Worm (Caenorhabditis elegans) whole organism, L4/young adult: ENCODE data around the gene gcy-37.

Experiments used
- W03F9.2 ChIP-seq: fragments of 150-350 bp; optimal IDR thresholded peaks from 2 replicates; lab custom pipeline; 2014; ENCODE audit warnings: missing biosample characterization, missing genetic modification characterization
- dao-5 ChIP-seq: sonication (generic microtip); optimal IDR thresholded peaks from 2 replicates; lab custom pipeline; 2016; ENCODE audit warnings: missing genotype, missing genetic modification characterization, moderate library complexity, missing compliant biosample characterization
- him-1 ChIP-seq: sonication (generic microtip); optimal IDR thresholded peaks from 2 replicates; lab custom pipeline; 2016; ENCODE audit warnings: missing genotype, missing genetic modification reagents, missing genetic modification characterization, missing compliant biosample characterization

The gcy-37 gene

ce11 chrIV:2136607-2137006 is 22.4 kb downstream of the gcy-37 start, which contains the start of gene test-1:
test-1 (plus strand) TSS chrIV:2136951.
- TF ChIP-seq dao-5 (tag; lab: Kevin White, UChicago): no peak
- TF ChIP-seq him-1 (tag; lab: Kevin White, UChicago): no peak
- TF ChIP-seq W03F9.2 (tag; lab: Kevin White, UChicago): no peak

ce11 chrIV:2133431-2133940 is 25.5 kb downstream of the gcy-37 start, which contains the start of gene C23H5.12:
C23H5.12 (plus strand) TSS chrIV:2133481.
- TF ChIP-seq him-1 (tag; lab: Kevin White, UChicago): no peak
- no peak for TF ChIP-seq dao-5 (tag; lab: Kevin White, UChicago)
- no peak for TF ChIP-seq W03F9.2 (tag; lab: Kevin White, UChicago)

- TF ChIP-seq dao-5 (tag; lab: Kevin White, UChicago) (no peak), W03F9.2 (tag; lab: Kevin White, UChicago) (no peak), him-1 (tag; lab: Kevin White, UChicago) (no peak)
Measured at ce11 chrIV:2130714-2131113, 28.3 kb downstream of the gcy-37 start, which contains the start of gene prmt-6. prmt-6 (plus strand) TSS chrIV:2130965.

ce11 chrIV:2128761-2129160 is 30.2 kb downstream of the gcy-37 start, which contains the start of gene grl-20:
grl-20 (minus strand) TSS chrIV:2128861.
- TF ChIP-seq dao-5 (tag; lab: Kevin White, UChicago) (no peak), him-1 (tag; lab: Kevin White, UChicago) (no peak), W03F9.2 (tag; lab: Kevin White, UChicago) (no peak)

- no peak for TF ChIP-seq dao-5 (tag; lab: Kevin White, UChicago)
- TF ChIP-seq W03F9.2 (tag; lab: Kevin White, UChicago): no peak
- TF ChIP-seq him-1 (tag; lab: Kevin White, UChicago): no peak
Measured at ce11 chrIV:2127375-2127774, 31.6 kb downstream of the gcy-37 start.

- TF ChIP-seq W03F9.2 (tag; lab: Kevin White, UChicago): no peak
- no peak for TF ChIP-seq him-1 (tag; lab: Kevin White, UChicago)
Measured at ce11 chrIV:2122488-2122887, 36.5 kb downstream of the gcy-37 start, which contains the start of gene glb-7. glb-7 (plus strand) TSS chrIV:2122788.

ce11 chrIV:2117268-2117667 is 41.7 kb downstream of the gcy-37 start:
- TF ChIP-seq him-1 (tag; lab: Kevin White, UChicago) (no peak), W03F9.2 (tag; lab: Kevin White, UChicago) (no peak), dao-5 (tag; lab: Kevin White, UChicago) (no peak)

- no peak for TF ChIP-seq dao-5 (tag; lab: Kevin White, UChicago)
- TF ChIP-seq him-1 (tag; lab: Kevin White, UChicago): no peak
- TF ChIP-seq W03F9.2 (tag; lab: Kevin White, UChicago): no peak
Measured at ce11 chrIV:2114337-2114736, 44.6 kb downstream of the gcy-37 start, which contains the start of gene xbx-4. xbx-4 (plus strand) TSS chrIV:2114637.

- TF ChIP-seq dao-5 (tag; lab: Kevin White, UChicago): no peak
- TF ChIP-seq him-1 (tag; lab: Kevin White, UChicago): no peak
- no peak for TF ChIP-seq W03F9.2 (tag; lab: Kevin White, UChicago)
Measured at ce11 chrIV:2113362-2114056, 45.5 kb downstream of the gcy-37 start, which contains the start of gene C23H5.8. C23H5.8 (minus strand) TSS chrIV:2113412.

ce11 chrIV:2111300-2111874 is 47.6 kb downstream of the gcy-37 start, which contains the start of gene che-6:
che-6 (minus strand) TSS chrIV:2111408.
- TF ChIP-seq W03F9.2 (tag; lab: Kevin White, UChicago) (no peak), dao-5 (tag; lab: Kevin White, UChicago) (no peak), him-1 (tag; lab: Kevin White, UChicago) (no peak)

- no peak for TF ChIP-seq dao-5 (tag; lab: Kevin White, UChicago)
- TF ChIP-seq him-1 (tag; lab: Kevin White, UChicago): no peak
- TF ChIP-seq W03F9.2 (tag; lab: Kevin White, UChicago): no peak
Measured at ce11 chrIV:2106708-2107107, 52.3 kb downstream of the gcy-37 start.

- TF ChIP-seq W03F9.2 (tag; lab: Kevin White, UChicago) (no peak), him-1 (tag; lab: Kevin White, UChicago) (no peak), dao-5 (tag; lab: Kevin White, UChicago) (no peak)
Measured at ce11 chrIV:2102793-2103192, 56.2 kb downstream of the gcy-37 start, which contains the start of gene C23H5.15. C23H5.15 (minus strand) TSS chrIV:2102893.
